Fruit fly (Drosophila melanogaster) whole organism, embryonic: ENCODE measurements around the gene Fer3HCH.

Experiments
- Bdp1 ChIP-seq: fragments of 200-800 bp; sonication (Bioruptor generic); optimal IDR thresholded peaks from 3 replicates; lab custom pipeline; 2016; ENCODE audit warnings: missing biosample characterization, missing genetic modification characterization
- CG11456 ChIP-seq: fragments of 200-800 bp; sonication (Bioruptor generic); IDR thresholded peaks from 3 replicates; pipeline ENCODE4 v1.3.6; 2022; ENCODE audit warnings: missing biosample characterization, missing genetic modification characterization
- CG12659 ChIP-seq: fragments of 200-800 bp; sonication (Bioruptor generic); optimal IDR thresholded peaks from 3 replicates; lab custom pipeline; 2017; ENCODE audit warnings: mild to moderate bottlenecking, missing biosample characterization, missing genetic modification reagents, missing genetic modification characterization
- CG13287 ChIP-seq: fragments of 200-800 bp; sonication (Bioruptor generic); IDR thresholded peaks from 2 replicates; pipeline ENCODE4 v1.3.6; 2022; ENCODE audit warnings: missing biosample characterization, missing genetic modification characterization; ENCODE audit not compliant: partially characterized antibody
- CG14014 ChIP-seq: fragments of 200-800 bp; sonication (Bioruptor generic); IDR thresholded peaks from 2 replicates; pipeline ENCODE4 v1.3.6; 2022; ENCODE audit warnings: missing biosample characterization, missing genetic modification characterization
- CG15011 ChIP-seq: fragments of 200-800 bp; sonication (Bioruptor generic); optimal IDR thresholded peaks from 3 replicates; lab custom pipeline; 2018; ENCODE audit warnings: missing biosample characterization, mild to moderate bottlenecking, missing genetic modification characterization
- CG15601 ChIP-seq: fragments of 200-800 bp; sonication (Bioruptor generic); optimal IDR thresholded peaks from 3 replicates; lab custom pipeline; 2019; ENCODE audit warnings: missing biosample characterization, mild to moderate bottlenecking, missing genetic modification characterization, moderate library complexity
- CG17359 ChIP-seq: fragments of 200-800 bp; sonication (Bioruptor generic); optimal IDR thresholded peaks from 3 replicates; lab custom pipeline; 2018; ENCODE audit warnings: missing biosample characterization, mild to moderate bottlenecking, missing genetic modification characterization, moderate library complexity
- CG18262 ChIP-seq: fragments of 200-800 bp; optimal IDR thresholded peaks from 3 replicates; lab custom pipeline; 2019; ENCODE audit warnings: missing biosample characterization, mild to moderate bottlenecking, missing genetic modification characterization, moderate library complexity
- CG2129 ChIP-seq: fragments of 200-800 bp; sonication (Bioruptor generic); IDR thresholded peaks from 2 replicates; pipeline ENCODE4 v1.3.6; 2022; ENCODE audit warnings: missing biosample characterization, missing genetic modification characterization; ENCODE audit not compliant: partially characterized antibody
- CG2712 ChIP-seq: fragments of 200-800 bp; optimal IDR thresholded peaks from 3 replicates; lab custom pipeline; 2019; ENCODE audit warnings: missing biosample characterization, mild to moderate bottlenecking, missing genetic modification characterization, moderate library complexity
- CG30431 ChIP-seq: fragments of 200-800 bp; sonication (Bioruptor generic); optimal IDR thresholded peaks from 2 replicates; lab custom pipeline; 2017; ENCODE audit warnings: missing biosample characterization, missing genetic modification characterization
- CG33213 ChIP-seq: fragments of 200-800 bp; sonication (Bioruptor generic); optimal IDR thresholded peaks from 3 replicates; lab custom pipeline; 2016; ENCODE audit warnings: missing biosample characterization, missing genetic modification characterization
- CG3838 ChIP-seq: fragments of 200-800 bp; sonication (Bioruptor generic); optimal IDR thresholded peaks from 3 replicates; lab custom pipeline; 2016; ENCODE audit warnings: missing biosample characterization, missing genetic modification characterization
- CG42726 ChIP-seq: fragments of 200-800 bp; sonication (Bioruptor generic); IDR thresholded peaks from 2 replicates; pipeline ENCODE4 v1.3.6; 2022; ENCODE audit warnings: missing biosample characterization, missing genetic modification characterization; ENCODE audit not compliant: partially characterized antibody
- CG6813 ChIP-seq: fragments of 200-800 bp; sonication (Bioruptor generic); optimal IDR thresholded peaks from 2 replicates; lab custom pipeline; 2017; ENCODE audit warnings: missing biosample characterization, missing genetic modification characterization, mild to moderate bottlenecking, moderate library complexity, missing genetic modification reagents
- CG9932 ChIP-seq: fragments of 200-800 bp; sonication (Bioruptor generic); IDR thresholded peaks from 2 replicates; pipeline ENCODE4 v1.3.6; 2022; ENCODE audit warnings: missing biosample characterization, missing genetic modification characterization
- CoRest ChIP-seq: fragments of 200-800 bp; sonication (Bioruptor generic); optimal IDR thresholded peaks from 3 replicates; lab custom pipeline; 2018; ENCODE audit warnings: missing biosample characterization, mild to moderate bottlenecking, missing genetic modification characterization, moderate library complexity
- Dp ChIP-seq: fragments of 200-800 bp; sonication (Bioruptor generic); optimal IDR thresholded peaks from 2 replicates; lab custom pipeline; 2018; ENCODE audit warnings: missing biosample characterization, mild to moderate bottlenecking, missing genetic modification characterization, moderate library complexity
- ERR ChIP-seq: fragments of 200-800 bp; sonication (Bioruptor generic); optimal IDR thresholded peaks from 2 replicates; lab custom pipeline; 2016; ENCODE audit warnings: missing biosample characterization, missing genetic modification characterization
- Ets65A ChIP-seq: fragments of 200-800 bp; sonication (Bioruptor generic); peaks from one replicate; lab custom pipeline; 2016; ENCODE audit warnings: missing biosample characterization, missing genetic modification characterization
- H15 ChIP-seq: fragments of 200-800 bp; sonication (Bioruptor generic); IDR thresholded peaks from 3 replicates; pipeline ENCODE4 v1.3.6; 2022; ENCODE audit warnings: missing biosample characterization, missing genetic modification characterization
- HLHmδ ChIP-seq: fragments of 200-800 bp; sonication (Bioruptor generic); optimal IDR thresholded peaks from 2 replicates; lab custom pipeline; 2018; ENCODE audit warnings: missing biosample characterization, mild to moderate bottlenecking, missing genetic modification characterization, moderate library complexity
- HmgZ ChIP-seq: fragments of 200-800 bp; sonication (Bioruptor generic); optimal IDR thresholded peaks from 2 replicates; lab custom pipeline; 2018; ENCODE audit warnings: missing biosample characterization, mild to moderate bottlenecking, missing genetic modification characterization
- Jarid2 ChIP-seq: fragments of 200-800 bp; sonication (Bioruptor generic); optimal IDR thresholded peaks from 3 replicates; lab custom pipeline; 2017; ENCODE audit warnings: mild to moderate bottlenecking, missing biosample characterization, missing genetic modification reagents, missing genetic modification characterization
- Kr ChIP-seq: fragments of 200-800 bp; sonication (Bioruptor generic); optimal IDR thresholded peaks from 2 replicates; lab custom pipeline; 2017; ENCODE audit warnings: missing biosample characterization, mild to moderate bottlenecking, missing genetic modification characterization
- Lhr ChIP-seq: fragments of 200-800 bp; sonication (Bioruptor generic); optimal IDR thresholded peaks from 3 replicates; lab custom pipeline; 2017; ENCODE audit warnings: mild to moderate bottlenecking, missing biosample characterization, missing genetic modification reagents, missing genetic modification characterization
- Lpt ChIP-seq: fragments of >200 bp; optimal IDR thresholded peaks from 2 replicates; lab custom pipeline; 2018; ENCODE audit warnings: missing biosample characterization, missing genetic modification characterization
- Oli ChIP-seq: fragments of 200-800 bp; sonication (Bioruptor generic); optimal IDR thresholded peaks from 2 replicates; lab custom pipeline; 2018; ENCODE audit warnings: missing biosample characterization, mild to moderate bottlenecking, missing genetic modification characterization, moderate library complexity
- Opbp ChIP-seq: fragments of 200-800 bp; sonication (Bioruptor generic); IDR thresholded peaks from 3 replicates; pipeline ENCODE4 v1.3.6; 2022; ENCODE audit warnings: missing biosample characterization, missing genetic modification characterization; ENCODE audit not compliant: partially characterized antibody
- Side ChIP-seq: fragments of 200-800 bp; sonication (Bioruptor generic); optimal IDR thresholded peaks from 2 replicates; lab custom pipeline; 2016; ENCODE audit warnings: missing biosample characterization, missing genetic modification characterization
- Sin3A ChIP-seq: fragments of >200 bp; optimal IDR thresholded peaks from 2 replicates; lab custom pipeline; 2018
- bsh ChIP-seq, 2 experiments: fragments of 200-800 bp; sonication (Bioruptor generic); optimal IDR thresholded peaks; 2 replicates each; lab custom pipeline; 2017 to 2018; ENCODE audit warnings: mild to moderate bottlenecking in 2 of 2, missing biosample characterization in 2 of 2, missing genetic modification characterization in 2 of 2, moderate library complexity in 1 of 2
- cas ChIP-seq: fragments of 200-800 bp; sonication (Bioruptor generic); IDR thresholded peaks from 2 replicates; pipeline ENCODE4 v1.3.6; 2022; ENCODE audit warnings: missing biosample characterization, missing genetic modification characterization
- cg ChIP-seq: fragments of 200-800 bp; sonication (Bioruptor generic); optimal IDR thresholded peaks from 3 replicates; lab custom pipeline; 2019; ENCODE audit warnings: missing biosample characterization, mild to moderate bottlenecking, missing genetic modification characterization, moderate library complexity
- chinmo ChIP-seq: fragments of 200-800 bp; sonication (Bioruptor generic); IDR thresholded peaks from 4 replicates; pipeline ENCODE4 v1.3.6; 2022; ENCODE audit warnings: missing biosample characterization, missing genetic modification characterization; ENCODE audit not compliant: partially characterized antibody
- croc ChIP-seq: fragments of 200-800 bp; sonication (Bioruptor generic); conservative IDR thresholded peaks from 3 replicates; pipeline ENCODE4 v1.3.6; 2022; ENCODE audit warnings: missing biosample characterization, missing genetic modification characterization
- da ChIP-seq: fragments of 200-800 bp; sonication (Bioruptor generic); optimal IDR thresholded peaks from 2 replicates; lab custom pipeline; 2016; ENCODE audit warnings: missing biosample characterization, missing genetic modification characterization
- ems ChIP-seq: fragments of 200-800 bp; sonication (Bioruptor generic); optimal IDR thresholded peaks from 3 replicates; lab custom pipeline; 2016; ENCODE audit warnings: missing biosample characterization, missing genetic modification characterization
- en ChIP-seq: fragments of 200-800 bp; sonication (Bioruptor generic); optimal IDR thresholded peaks from 2 replicates; lab custom pipeline; 2016; ENCODE audit warnings: missing biosample characterization, missing genetic modification characterization
- grau ChIP-seq: fragments of 200-800 bp; optimal IDR thresholded peaks from 3 replicates; lab custom pipeline; 2019; ENCODE audit warnings: missing biosample characterization, mild to moderate bottlenecking, missing genetic modification characterization, moderate library complexity
- hkb ChIP-seq, 2 experiments: fragments of 200-800 bp in 1 of 2; fragments of >200 bp in 1 of 2; sonication (Bioruptor generic) in 1 of 2; IDR thresholded peaks in 1 of 2; optimal IDR thresholded peaks in 1 of 2; 2 replicates each; pipeline versions ENCODE4 v1.3.6 to Lab custom; 2017 to 2022; ENCODE audit warnings: missing biosample characterization in 1 of 2, missing genetic modification characterization in 1 of 2
- kah ChIP-seq: fragments of 200-800 bp; sonication (Bioruptor generic); optimal IDR thresholded peaks from 2 replicates; lab custom pipeline; 2018; ENCODE audit warnings: missing biosample characterization, mild to moderate bottlenecking, missing genetic modification characterization
- pho ChIP-seq: fragments of 200-800 bp; sonication (Bioruptor generic); optimal IDR thresholded peaks from 2 replicates; lab custom pipeline; 2016; ENCODE audit warnings: missing biosample characterization, missing genetic modification characterization
- pzg ChIP-seq: fragments of 200-800 bp; sonication (Bioruptor generic); optimal IDR thresholded peaks from 3 replicates; lab custom pipeline; 2018; ENCODE audit warnings: missing biosample characterization, mild to moderate bottlenecking, missing genetic modification characterization, moderate library complexity
- sug ChIP-seq: fragments of 200-800 bp; optimal IDR thresholded peaks from 2 replicates; lab custom pipeline; 2019; ENCODE audit warnings: missing biosample characterization, mild to moderate bottlenecking, missing genetic modification characterization, moderate library complexity
- tll ChIP-seq, 2 experiments: fragments of 200-800 bp in 1 of 2; fragments of >200 bp in 1 of 2; sonication (Bioruptor generic) in 1 of 2; optimal IDR thresholded peaks; 2 replicates each; lab custom pipeline; 2017 to 2019; ENCODE audit warnings: missing biosample characterization in 2 of 2, missing genetic modification characterization in 2 of 2, mild to moderate bottlenecking in 1 of 2, moderate library complexity in 1 of 2
- trem ChIP-seq: fragments of 200-800 bp; optimal IDR thresholded peaks from 3 replicates; lab custom pipeline; 2019; ENCODE audit warnings: missing biosample characterization, mild to moderate bottlenecking, missing genetic modification characterization, moderate library complexity
- wor ChIP-seq: fragments of 200-800 bp; sonication (Bioruptor generic); IDR thresholded peaks from 2 replicates; pipeline ENCODE4 v1.3.6; 2022; ENCODE audit warnings: missing biosample characterization, missing genetic modification characterization
- zen ChIP-seq: fragments of 200-800 bp; sonication (Bioruptor generic); optimal IDR thresholded peaks from 3 replicates; lab custom pipeline; 2018; ENCODE audit warnings: missing biosample characterization, mild to moderate bottlenecking, missing genetic modification characterization, moderate library complexity

Gene Fer3HCH

dm6 chrX:13128750-13129152 lies 20.8 kb upstream of the Fer3HCH start, which contains the start of the genes CG32638, CG15717 and MFS10 (continued):
- TF ChIP-seq CoRest (tag; lab: Kevin White, UChicago) = peak; percentile 19
- peak; percentile 30; the same call in 1 of the 2 replicates for TF ChIP-seq CG9932
- TF ChIP-seq Opbp (GFP tag; lab: Robert Waterston, UW) = peak; percentile 68
- peak; percentile 59 for TF ChIP-seq CG13287 (GFP tag; lab: Robert Waterston, UW)
- peak; percentile 12 for TF ChIP-seq grau (tag; lab: Kevin White, UChicago)
- TF ChIP-seq pho (GFP tag; lab: Kevin White, UChicago) = no peak
- TF ChIP-seq sug (tag; lab: Kevin White, UChicago) = peak; percentile 30
- TF ChIP-seq kah (GFP tag; lab: Kevin White, UChicago) = no peak
- TF ChIP-seq CG30431 (GFP tag; lab: Kevin White, UChicago) = no peak
- no peak for TF ChIP-seq CG15011 (GFP tag; lab: Kevin White, UChicago)
- peak; percentile 62 for TF ChIP-seq Dp (GFP tag; lab: Kevin White, UChicago)
- TF ChIP-seq CG6813 (GFP tag; lab: Kevin White, UChicago) = no peak
- no peak for TF ChIP-seq ems (GFP tag; lab: Kevin White, UChicago)
- peak; percentile 60 for TF ChIP-seq CG33213 (GFP tag; lab: Kevin White, UChicago)
- TF ChIP-seq CG12659 (GFP tag; lab: Kevin White, UChicago) = peak; percentile 86
- TF ChIP-seq wor (GFP tag; lab: Robert Waterston, UW) = no peak
- peak; percentile 9; the same call in 1 of the 2 replicates for TF ChIP-seq CG42726 (GFP tag; lab: Robert Waterston, UW)
- TF ChIP-seq en (GFP tag; lab: Kevin White, UChicago) = no peak
- TF ChIP-seq Jarid2 (GFP tag; lab: Kevin White, UChicago) = peak; percentile 73
- peak; percentile 0 for TF ChIP-seq CG3838
- TF ChIP-seq CG18262 = no peak
- no peak for TF ChIP-seq CG2129
- peak; percentile 56 for TF ChIP-seq trem
- TF ChIP-seq tll (GFP tag; optimal IDR thresholded peaks at IDR 0.05; lab: Kevin White, UChicago) = no peak
- no peak for TF ChIP-seq hkb (optimal IDR thresholded peaks at IDR 0.05; lab: Kevin White, UChicago)
- no peak for TF ChIP-seq hkb (GFP tag; IDR thresholded peaks at IDR 0.05; lab: Robert Waterston, UW)
- peak; percentile 83 for TF ChIP-seq HmgZ
- TF ChIP-seq Kr (GFP tag; lab: Kevin White, UChicago) = no peak
- no peak for TF ChIP-seq Oli (tag; lab: Kevin White, UChicago)
- no peak for TF ChIP-seq da (GFP tag; lab: Kevin White, UChicago)
- TF ChIP-seq pzg (GFP tag; lab: Kevin White, UChicago) = peak; percentile 95
- no peak for TF ChIP-seq CG17359
- peak; percentile 23 for TF ChIP-seq ERR (GFP tag; lab: Kevin White, UChicago)
- TF ChIP-seq CG15601 (tag; lab: Kevin White, UChicago) = peak; percentile 80
- peak; percentile 81 for TF ChIP-seq Lhr (GFP tag; lab: Kevin White, UChicago)
- no peak for TF ChIP-seq CG11456 (GFP tag; lab: Robert Waterston, UW)
- peak; percentile 33 for TF ChIP-seq CG2712 (tag; lab: Kevin White, UChicago)
- no peak for TF ChIP-seq cas (GFP tag; lab: Robert Waterston, UW)
- TF ChIP-seq zen = peak; percentile 32
- TF ChIP-seq Lpt (GFP tag; lab: Kevin White, UChicago) = no peak
- no peak for TF ChIP-seq HLHmδ (GFP tag; lab: Kevin White, UChicago)
- TF ChIP-seq Sin3A (lab: Kevin White, UChicago) = peak; percentile 33
- peak; percentile 90; the same call in 2 of the 4 replicates for TF ChIP-seq chinmo (GFP tag; lab: Robert Waterston, UW)
- no peak for TF ChIP-seq H15 (GFP tag; lab: Robert Waterston, UW)
- TF ChIP-seq Side (GFP tag; lab: Kevin White, UChicago) = no peak
- TF ChIP-seq bsh (GFP tag; optimal IDR thresholded peaks at IDR 0.05; lab: Kevin White, UChicago) = no peak
- TF ChIP-seq Bdp1 (GFP tag; lab: Kevin White, UChicago) = no peak
- peak; percentile 94 for TF ChIP-seq cg
- no peak for TF ChIP-seq croc
- peak; percentile 21 for TF ChIP-seq Ets65A (GFP tag; lab: Kevin White, UChicago)
- 0 out of 2 replicates have a peak, but pooled peaks have one; percentile 10 for TF ChIP-seq CG14014 (GFP tag; lab: Robert Waterston, UW)
